Worm (Caenorhabditis elegans) whole organism, midembryonic: ENCODE measurements around the gene ZK84.5.
"Not testable (repeated sequence)": the region's sequence is repeated elsewhere in the genome, so short reads cannot be mapped to it uniquely, and the experiment has no call there.

Source experiments
- T22C8.4 ChIP-seq: fragments of 200-800 bp; sonication (Bioruptor generic); IDR thresholded peaks from 2 replicates; pipeline ENCODE4 v1.3.6; 2022; ENCODE audit warnings: missing genetic modification characterization, missing compliant biosample characterization
- cog-1 ChIP-seq: sonication (generic microtip); optimal IDR thresholded peaks from 2 replicates; lab custom pipeline; 2016; ENCODE audit warnings: missing genetic modification characterization, missing compliant biosample characterization
- flt-1 ChIP-seq: fragments of 200-800 bp; sonication (Bioruptor generic); IDR thresholded peaks from 2 replicates; pipeline ENCODE4 v1.3.6; 2022; ENCODE audit warnings: missing genetic modification characterization, missing compliant biosample characterization
- klf-2 ChIP-seq: fragments of 200-800 bp; sonication (Bioruptor generic); conservative IDR thresholded peaks from 2 replicates; pipeline ENCODE4 v1.3.6; 2022; ENCODE audit warnings: missing genetic modification reagents, missing genetic modification characterization, missing compliant biosample characterization
- med-1 ChIP-seq: sonication (generic microtip); optimal IDR thresholded peaks from 2 replicates; lab custom pipeline; 2017; ENCODE audit warnings: missing genetic modification characterization, mild to moderate bottlenecking, missing compliant biosample characterization, antibody characterized with exemption, missing genetic modification reagents; ENCODE audit not compliant: insufficient read depth
- ref-1 ChIP-seq: fragments of 200-800 bp; sonication (Bioruptor generic); conservative IDR thresholded peaks from 2 replicates; pipeline ENCODE4 v1.3.6; 2022; ENCODE audit warnings: missing genetic modification reagents, missing genetic modification characterization, missing compliant biosample characterization
- tab-1 ChIP-seq: fragments of 200-800 bp; sonication (Bioruptor generic); IDR thresholded peaks from 2 replicates; pipeline ENCODE4 v1.3.6; 2022; ENCODE audit warnings: missing genetic modification characterization, missing compliant biosample characterization
- ztf-23 ChIP-seq: fragments of 200-800 bp; sonication (Bioruptor generic); IDR thresholded peaks from 2 replicates; pipeline ENCODE4 v1.3.6; 2022; ENCODE audit warnings: missing genetic modification reagents, missing genetic modification characterization, missing compliant biosample characterization
- ztf-29 ChIP-seq: fragments of 200-800 bp; sonication (Bioruptor generic); IDR thresholded peaks from 2 replicates; pipeline ENCODE4 v1.3.6; 2022; ENCODE audit warnings: missing genetic modification reagents, missing genetic modification characterization, missing compliant biosample characterization

ZK84.5 gene

ce11 chrII:6031106-6031505 lies 14.8 kb upstream of the ZK84.5 start, which contains the start of gene frpr-16:
Gene frpr-16, minus strand, starts transcription at chrII:6031206.
- TF ChIP-seq cog-1 (tag; lab: Kevin White, UChicago) (no peak), ztf-29 (GFP tag; lab: Robert Waterston, UW) (no peak), tab-1 (GFP tag; lab: Robert Waterston, UW) (no peak), T22C8.4 (GFP tag; lab: Robert Waterston, UW) (no peak), flt-1 (GFP tag; lab: Robert Waterston, UW) (no peak), klf-2 (no peak), ztf-23 (GFP tag; lab: Robert Waterston, UW) (no peak), med-1 (no peak), ref-1 (GFP tag; lab: Robert Waterston, UW) (no peak)

- TF ChIP-seq klf-2: no peak
- TF ChIP-seq tab-1 (GFP tag; lab: Robert Waterston, UW): no peak
- no peak for TF ChIP-seq flt-1 (GFP tag; lab: Robert Waterston, UW)
- no peak for TF ChIP-seq ref-1 (GFP tag; lab: Robert Waterston, UW)
- no peak for TF ChIP-seq T22C8.4 (GFP tag; lab: Robert Waterston, UW)
- no peak for TF ChIP-seq ztf-29 (GFP tag; lab: Robert Waterston, UW)
- TF ChIP-seq med-1: no peak
- no peak for TF ChIP-seq cog-1 (tag; lab: Kevin White, UChicago)
- no peak for TF ChIP-seq ztf-23 (GFP tag; lab: Robert Waterston, UW)
Measured at ce11 chrII:6028594-6029141, 12.4 kb upstream of the ZK84.5 start.

- TF ChIP-seq flt-1 (GFP tag; lab: Robert Waterston, UW): no peak
- TF ChIP-seq klf-2: no peak
- no peak for TF ChIP-seq ref-1 (GFP tag; lab: Robert Waterston, UW)
- TF ChIP-seq cog-1 (tag; lab: Kevin White, UChicago): no peak
- no peak for TF ChIP-seq tab-1 (GFP tag; lab: Robert Waterston, UW)
- no peak for TF ChIP-seq med-1
- TF ChIP-seq ztf-23 (GFP tag; lab: Robert Waterston, UW): no peak
- TF ChIP-seq ztf-29 (GFP tag; lab: Robert Waterston, UW): no peak
- TF ChIP-seq T22C8.4 (GFP tag; lab: Robert Waterston, UW): no peak
Measured at ce11 chrII:6026646-6027045, 10.3 kb upstream of the ZK84.5 start.

ce11 chrII:6025647-6026046 lies 9.3 kb upstream of the ZK84.5 start:
- no peak for TF ChIP-seq tab-1 (GFP tag; lab: Robert Waterston, UW)
- TF ChIP-seq cog-1 (tag; lab: Kevin White, UChicago): no peak
- TF ChIP-seq flt-1 (GFP tag; lab: Robert Waterston, UW): no peak
- no peak for TF ChIP-seq ztf-29 (GFP tag; lab: Robert Waterston, UW)
- no peak for TF ChIP-seq T22C8.4 (GFP tag; lab: Robert Waterston, UW)
- TF ChIP-seq med-1: no peak
- no peak for TF ChIP-seq klf-2
- TF ChIP-seq ztf-23 (GFP tag; lab: Robert Waterston, UW): no peak
- no peak for TF ChIP-seq ref-1 (GFP tag; lab: Robert Waterston, UW)

- no peak for TF ChIP-seq T22C8.4 (GFP tag; lab: Robert Waterston, UW)
- TF ChIP-seq cog-1 (tag; lab: Kevin White, UChicago): no peak
- TF ChIP-seq ztf-23 (GFP tag; lab: Robert Waterston, UW): no peak
- no peak for TF ChIP-seq ref-1 (GFP tag; lab: Robert Waterston, UW)
- TF ChIP-seq flt-1 (GFP tag; lab: Robert Waterston, UW): no peak
- TF ChIP-seq tab-1 (GFP tag; lab: Robert Waterston, UW): no peak
- no peak for TF ChIP-seq ztf-29 (GFP tag; lab: Robert Waterston, UW)
- no peak for TF ChIP-seq klf-2
- TF ChIP-seq med-1: no peak
Measured at ce11 chrII:6024879-6025278, 8.6 kb upstream of the ZK84.5 start, which contains the start of gene R12C12.9. Gene R12C12.9, minus strand, starts transcription at chrII:6024979.

ce11 chrII:6022596-6022995 lies 6.3 kb upstream of the ZK84.5 start:
- no peak for TF ChIP-seq flt-1 (GFP tag; lab: Robert Waterston, UW)

- no peak for TF ChIP-seq T22C8.4 (GFP tag; lab: Robert Waterston, UW)
- TF ChIP-seq ref-1 (GFP tag; lab: Robert Waterston, UW): no peak
- no peak for TF ChIP-seq flt-1 (GFP tag; lab: Robert Waterston, UW)
- TF ChIP-seq ztf-23 (GFP tag; lab: Robert Waterston, UW): no peak
- no peak for TF ChIP-seq klf-2
- TF ChIP-seq ztf-29 (GFP tag; lab: Robert Waterston, UW): no peak
- no peak for TF ChIP-seq cog-1 (tag; lab: Kevin White, UChicago)
- no peak for TF ChIP-seq med-1
- no peak for TF ChIP-seq tab-1 (GFP tag; lab: Robert Waterston, UW)
Measured at ce11 chrII:6020353-6020752, 4.0 kb upstream of the ZK84.5 start, which contains the start of gene ZK84.1. Gene ZK84.1, plus strand, starts transcription at chrII:6020653.

ce11 chrII:6014057-6014456 lies 2.3 kb downstream of the ZK84.5 start, which contains the start of gene ZK84.2:
Gene ZK84.2, plus strand, starts transcription at chrII:6014357.
- TF ChIP-seq T22C8.4, flt-1, ztf-23 (GFP tag; lab: Robert Waterston, UW): not testable (repeated sequence)

ce11 chrII:6010544-6010943 lies 5.8 kb downstream of the ZK84.5 start, which contains the start of gene ins-20:
Gene ins-20, plus strand, starts transcription at chrII:6010844.
- TF ChIP-seq T22C8.4 (GFP tag; lab: Robert Waterston, UW) (no peak), ref-1 (GFP tag; lab: Robert Waterston, UW) (no peak), tab-1 (GFP tag; lab: Robert Waterston, UW) (no peak), ztf-23 (GFP tag; lab: Robert Waterston, UW) (no peak), flt-1 (GFP tag; lab: Robert Waterston, UW) (no peak)

- not testable (repeated sequence) for TF ChIP-seq T22C8.4, flt-1, ztf-23 (GFP tag; lab: Robert Waterston, UW)
Measured at ce11 chrII:6008887-6009286, 7.4 kb downstream of the ZK84.5 start, which contains the start of gene ZK84.4. Gene ZK84.4, minus strand, starts transcription at chrII:6008987.
